Fruit fly (Drosophila melanogaster): Measurements from ENCODE around the gene ab.

The ab gene

dm6 chr2L:11190165-11190564 is 20.3 kb upstream of the ab start:
- TF ChIP-seq CG17801 (GFP tag; optimal IDR thresholded peaks at IDR 0.05; ENCODE audit: partially characterized antibody), result no peak

- TF ChIP-seq CG17801 (GFP tag; optimal IDR thresholded peaks at IDR 0.05; ENCODE audit: partially characterized antibody), result no peak
Observed at dm6 chr2L:11192691-11193090, 17.8 kb upstream of the ab start.

dm6 chr2L:11196219-11196618 is 14.3 kb upstream of the ab start:
- no peak for TF ChIP-seq CG17801 (GFP tag; optimal IDR thresholded peaks at IDR 0.05; ENCODE audit: partially characterized antibody)

dm6 chr2L:11196781-11197180 is 13.7 kb upstream of the ab start:
- no peak for TF ChIP-seq CG17801 (GFP tag; optimal IDR thresholded peaks at IDR 0.05; ENCODE audit: partially characterized antibody)

dm6 chr2L:11199068-11199467 is 11.4 kb upstream of the ab start:
- no peak for TF ChIP-seq CG17801 (GFP tag; optimal IDR thresholded peaks at IDR 0.05; ENCODE audit: partially characterized antibody)

- no peak for TF ChIP-seq CG17801 (GFP tag; optimal IDR thresholded peaks at IDR 0.05; ENCODE audit: partially characterized antibody)
Observed at dm6 chr2L:11200734-11201133, 9.7 kb upstream of the ab start.

- TF ChIP-seq CG17801 (GFP tag; optimal IDR thresholded peaks at IDR 0.05; ENCODE audit: partially characterized antibody), result no peak
Observed at dm6 chr2L:11203494-11204010, 6.9 kb upstream of the ab start, which contains the start of gene Ca-beta. Gene Ca-beta (minus strand): TSS chr2L:11203544.

- TF ChIP-seq CG17801 (GFP tag; optimal IDR thresholded peaks at IDR 0.05; ENCODE audit: partially characterized antibody), result no peak
Observed at dm6 chr2L:11206604-11207238, 3.8 kb upstream of the ab start.

dm6 chr2L:11207471-11207870 is 3.0 kb upstream of the ab start:
- TF ChIP-seq CG17801 (GFP tag; optimal IDR thresholded peaks at IDR 0.05; ENCODE audit: partially characterized antibody), result no peak

dm6 chr2L:11208563-11209344 is 1.7 kb upstream of the ab start:
- no peak for TF ChIP-seq CG17801 (GFP tag; optimal IDR thresholded peaks at IDR 0.05; ENCODE audit: partially characterized antibody)

dm6 chr2L:11210970-11211967 is 791 bp downstream of the ab start:
- TF ChIP-seq CG17801 (GFP tag; optimal IDR thresholded peaks at IDR 0.05; ENCODE audit: partially characterized antibody), result peak; percentile 67

- TF ChIP-seq CG17801 (GFP tag; optimal IDR thresholded peaks at IDR 0.05; ENCODE audit: partially characterized antibody), result no peak
Observed at dm6 chr2L:11218918-11219317, 8.4 kb downstream of the ab start.

- TF ChIP-seq CG17801 (GFP tag; optimal IDR thresholded peaks at IDR 0.05; ENCODE audit: partially characterized antibody), result peak; percentile 22
Observed at dm6 chr2L:11219446-11220038, 9.1 kb downstream of the ab start.

- TF ChIP-seq CG17801 (GFP tag; optimal IDR thresholded peaks at IDR 0.05; ENCODE audit: partially characterized antibody), result no peak
Observed at dm6 chr2L:11220783-11221182, 10.3 kb downstream of the ab start.

- no peak for TF ChIP-seq CG17801 (GFP tag; optimal IDR thresholded peaks at IDR 0.05; ENCODE audit: partially characterized antibody)
Observed at dm6 chr2L:11221296-11221698, 10.8 kb downstream of the ab start.
